Fruit fly (Drosophila melanogaster) whole organism, embryonic: Measurements from ENCODE around the gene Not10.

Experiments used
- Abd-B ChIP-seq: fragments of 200-800 bp; sonication (Bioruptor generic); optimal IDR thresholded peaks from 2 replicates; lab custom pipeline; 2018; ENCODE audit warnings: missing biosample characterization, mild to moderate bottlenecking, missing genetic modification characterization, moderate library complexity
- CG13424 ChIP-seq: fragments of 200-800 bp; sonication (Bioruptor generic); optimal IDR thresholded peaks from 2 replicates; lab custom pipeline; 2019; ENCODE audit warnings: missing biosample characterization, mild to moderate bottlenecking, missing genetic modification characterization, moderate library complexity
- CG14014 ChIP-seq: fragments of 200-800 bp; sonication (Bioruptor generic); IDR thresholded peaks from 2 replicates; pipeline ENCODE4 v1.3.6; 2022; ENCODE audit warnings: missing biosample characterization, missing genetic modification characterization
- CG15269 ChIP-seq: fragments of 200-800 bp; sonication (Bioruptor generic); optimal IDR thresholded peaks from 2 replicates; lab custom pipeline; 2018; ENCODE audit warnings: missing biosample characterization, mild to moderate bottlenecking, missing genetic modification characterization, moderate library complexity
- CG1603 ChIP-seq: fragments of 200-800 bp; sonication (Bioruptor generic); optimal IDR thresholded peaks from 2 replicates; lab custom pipeline; 2019; ENCODE audit warnings: missing biosample characterization, mild to moderate bottlenecking, missing genetic modification characterization, moderate library complexity
- CG2889 ChIP-seq: fragments of 200-800 bp; sonication (Bioruptor generic); IDR thresholded peaks from 3 replicates; pipeline ENCODE4 v1.3.6; 2022; ENCODE audit warnings: missing biosample characterization, missing genetic modification characterization
- CG31224 ChIP-seq: fragments of 200-800 bp; sonication (Bioruptor generic); IDR thresholded peaks from 2 replicates; pipeline ENCODE4 v1.3.6; 2022; ENCODE audit warnings: missing biosample characterization, missing genetic modification characterization
- CG32532 ChIP-seq: fragments of 200-800 bp; sonication (Bioruptor generic); IDR thresholded peaks from 2 replicates; pipeline ENCODE4 v1.3.6; 2022; ENCODE audit warnings: missing biosample characterization, missing genetic modification characterization
- CG3407 ChIP-seq: fragments of 200-800 bp; sonication (Bioruptor generic); optimal IDR thresholded peaks from 2 replicates; lab custom pipeline; 2018; ENCODE audit warnings: missing biosample characterization, mild to moderate bottlenecking, missing genetic modification characterization
- CG4360 ChIP-seq: fragments of 200-800 bp; sonication (Bioruptor generic); IDR thresholded peaks from 2 replicates; pipeline ENCODE4 v1.3.6; 2022; ENCODE audit warnings: missing biosample characterization, missing genetic modification characterization
- CG4820 ChIP-seq: fragments of 200-800 bp; sonication (Bioruptor generic); optimal IDR thresholded peaks from 3 replicates; lab custom pipeline; 2016; ENCODE audit warnings: missing biosample characterization, missing genetic modification characterization
- CG4854 ChIP-seq: fragments of 200-800 bp; sonication (Bioruptor generic); optimal IDR thresholded peaks from 2 replicates; lab custom pipeline; 2016; ENCODE audit warnings: missing biosample characterization, missing genetic modification characterization, inconsistent platforms
- CG6272 ChIP-seq: fragments of 200-800 bp; sonication (Bioruptor generic); IDR thresholded peaks from 2 replicates; pipeline ENCODE4 v1.3.6; 2022; ENCODE audit warnings: missing biosample characterization, missing genetic modification characterization
- CG6765 ChIP-seq: fragments of 200-800 bp; sonication (Bioruptor generic); optimal IDR thresholded peaks from 3 replicates; lab custom pipeline; 2017; ENCODE audit warnings: missing biosample characterization, mild to moderate bottlenecking, missing genetic modification characterization
- CG8281 ChIP-seq: fragments of 200-800 bp; sonication (Bioruptor generic); optimal IDR thresholded peaks from 2 replicates; lab custom pipeline; 2018; ENCODE audit warnings: missing biosample characterization, mild to moderate bottlenecking, missing genetic modification characterization, moderate library complexity
- CG8290 ChIP-seq, 3 experiments: fragments of 200-800 bp; sonication (Bioruptor generic); optimal IDR thresholded peaks; 2 replicates each; lab custom pipeline; 2016 to 2019; ENCODE audit warnings: missing biosample characterization in 3 of 3, missing genetic modification characterization in 3 of 3, mild to moderate bottlenecking in 2 of 3, moderate library complexity in 1 of 3
- CG9215 ChIP-seq: fragments of 200-800 bp; sonication (Bioruptor generic); IDR thresholded peaks from 2 replicates; pipeline ENCODE4 v1.3.6; 2022; ENCODE audit warnings: missing biosample characterization, missing genetic modification characterization
- CHES-1-like ChIP-seq: fragments of 200-800 bp; sonication (Bioruptor generic); optimal IDR thresholded peaks from 2 replicates; lab custom pipeline; 2016; ENCODE audit warnings: missing biosample characterization, missing genetic modification characterization
- Dbx ChIP-seq: fragments of 200-800 bp; sonication (Bioruptor generic); IDR thresholded peaks from 3 replicates; pipeline ENCODE4 v1.3.6; 2022; ENCODE audit warnings: missing biosample characterization, missing genetic modification characterization
- Deaf1 ChIP-seq: fragments of 200-800 bp; optimal IDR thresholded peaks from 3 replicates; lab custom pipeline; 2019; ENCODE audit warnings: missing biosample characterization, mild to moderate bottlenecking, missing genetic modification characterization, moderate library complexity
- Dip2 ChIP-seq: fragments of 200-800 bp; sonication (Bioruptor generic); IDR thresholded peaks from 2 replicates; pipeline ENCODE4 v1.3.6; 2022; ENCODE audit warnings: missing biosample characterization, missing genetic modification characterization
- Hey ChIP-seq: fragments of 200-800 bp; sonication (Bioruptor generic); optimal IDR thresholded peaks from 3 replicates; lab custom pipeline; 2018; ENCODE audit warnings: missing biosample characterization, mild to moderate bottlenecking, missing genetic modification characterization
- Hmx ChIP-seq: fragments of 200-800 bp; sonication (Bioruptor generic); optimal IDR thresholded peaks from 2 replicates; lab custom pipeline; 2016; ENCODE audit warnings: missing biosample characterization, missing genetic modification characterization
- Hr78 ChIP-seq, 2 experiments: fragments of 200-800 bp in 1 of 2; fragments of >200 bp in 1 of 2; sonication (Bioruptor generic) in 1 of 2; optimal IDR thresholded peaks; 2 replicates each; lab custom pipeline; 2017 to 2019; ENCODE audit warnings: missing biosample characterization in 2 of 2, missing genetic modification characterization in 2 of 2, mild to moderate bottlenecking in 1 of 2, moderate library complexity in 1 of 2
- Lhr ChIP-seq: fragments of 200-800 bp; sonication (Bioruptor generic); optimal IDR thresholded peaks from 3 replicates; lab custom pipeline; 2017; ENCODE audit warnings: mild to moderate bottlenecking, missing biosample characterization, missing genetic modification reagents, missing genetic modification characterization
- NC2α ChIP-seq: fragments of 200-800 bp; sonication (Bioruptor generic); optimal IDR thresholded peaks from 2 replicates; lab custom pipeline; 2016; ENCODE audit warnings: missing biosample characterization, missing genetic modification characterization
- NfI ChIP-seq: fragments of 200-800 bp; sonication (Bioruptor generic); optimal IDR thresholded peaks from 3 replicates; lab custom pipeline; 2018; ENCODE audit warnings: missing biosample characterization, mild to moderate bottlenecking, missing genetic modification characterization, moderate library complexity
- Xbp1 ChIP-seq: fragments of 200-800 bp; sonication (Bioruptor generic); optimal IDR thresholded peaks from 3 replicates; lab custom pipeline; 2016; ENCODE audit warnings: missing biosample characterization, mild to moderate bottlenecking, missing genetic modification characterization
- ap ChIP-seq: fragments of 200-800 bp; sonication (Bioruptor generic); IDR thresholded peaks from 2 replicates; pipeline ENCODE4 v1.3.6; 2022; ENCODE audit warnings: missing biosample characterization, missing genetic modification characterization
- dimm ChIP-seq: fragments of 200-800 bp; sonication (Bioruptor generic); IDR thresholded peaks from 2 replicates; pipeline ENCODE4 v1.3.6; 2022; ENCODE audit warnings: missing biosample characterization, missing genetic modification characterization
- disco-r ChIP-seq: fragments of 200-800 bp; sonication (Bioruptor generic); optimal IDR thresholded peaks from 2 replicates; lab custom pipeline; 2016; ENCODE audit warnings: missing biosample characterization, missing genetic modification characterization
- dpn ChIP-seq, 2 experiments: fragments of 200-800 bp; sonication (Bioruptor generic); optimal IDR thresholded peaks; 3 replicates each; lab custom pipeline; 2016; ENCODE audit warnings: missing biosample characterization in 2 of 2, missing genetic modification characterization in 2 of 2
- en ChIP-seq: fragments of 200-800 bp; sonication (Bioruptor generic); optimal IDR thresholded peaks from 2 replicates; lab custom pipeline; 2016; ENCODE audit warnings: missing biosample characterization, missing genetic modification characterization
- exex ChIP-seq: fragments of 200-800 bp; sonication (Bioruptor generic); optimal IDR thresholded peaks from 4 replicates; lab custom pipeline; 2018; ENCODE audit warnings: missing biosample characterization, mild to moderate bottlenecking, missing genetic modification characterization, moderate library complexity
- fd3F ChIP-seq: fragments of 200-800 bp; sonication (Bioruptor generic); optimal IDR thresholded peaks from 2 replicates; lab custom pipeline; 2018; ENCODE audit warnings: missing biosample characterization, mild to moderate bottlenecking, missing genetic modification characterization, moderate library complexity
- gce ChIP-seq: fragments of 200-800 bp; sonication (Bioruptor generic); IDR thresholded peaks from 3 replicates; pipeline ENCODE4 v1.3.6; 2022; ENCODE audit warnings: missing biosample characterization, missing genetic modification characterization
- gcm ChIP-seq: fragments of 200-800 bp; sonication (Bioruptor generic); optimal IDR thresholded peaks from 2 replicates; lab custom pipeline; 2019; ENCODE audit warnings: missing biosample characterization, mild to moderate bottlenecking, missing genetic modification characterization, moderate library complexity
- gsb-n ChIP-seq: fragments of 200-800 bp; sonication (Bioruptor generic); optimal IDR thresholded peaks from 3 replicates; lab custom pipeline; 2018; ENCODE audit warnings: missing biosample characterization, mild to moderate bottlenecking, missing genetic modification characterization
- jumu ChIP-seq: fragments of 200-800 bp; sonication (Bioruptor generic); optimal IDR thresholded peaks from 3 replicates; lab custom pipeline; 2016; ENCODE audit warnings: missing biosample characterization, missing genetic modification characterization
- mam ChIP-seq: fragments of 200-800 bp; sonication (Bioruptor generic); optimal IDR thresholded peaks from 3 replicates; lab custom pipeline; 2016; ENCODE audit warnings: missing biosample characterization, missing genetic modification characterization
- oc ChIP-seq: fragments of 200-800 bp; sonication (Bioruptor generic); optimal IDR thresholded peaks from 2 replicates; lab custom pipeline; 2018; ENCODE audit warnings: missing biosample characterization, mild to moderate bottlenecking, missing genetic modification characterization, moderate library complexity
- pan ChIP-seq, 4 experiments: fragments of >200 bp in 3 of 4; fragments of 200-800 bp in 1 of 4; sonication (Bioruptor generic) in 1 of 4; optimal IDR thresholded peaks in 3 of 4; IDR thresholded peaks in 1 of 4; 2 replicates each; pipeline versions ENCODE4 v1.3.6 to Lab custom; 2017 to 2022; ENCODE audit warnings: missing biosample characterization in 2 of 4, missing genetic modification characterization in 2 of 4, mixed read lengths in 1 of 4
- ranshi ChIP-seq: fragments of 200-800 bp; sonication (Bioruptor generic); IDR thresholded peaks from 2 replicates; pipeline ENCODE4 v1.3.6; 2022; ENCODE audit warnings: missing biosample characterization, missing genetic modification characterization
- schlank ChIP-seq: fragments of 200-800 bp; sonication (Bioruptor generic); optimal IDR thresholded peaks from 2 replicates; lab custom pipeline; 2018; ENCODE audit warnings: missing biosample characterization, mild to moderate bottlenecking, missing genetic modification characterization
- seq ChIP-seq: fragments of 200-800 bp; sonication (Bioruptor generic); IDR thresholded peaks from 2 replicates; pipeline ENCODE4 v1.3.6; 2022; ENCODE audit warnings: missing biosample characterization, missing genetic modification characterization
- so ChIP-seq: fragments of 200-800 bp; sonication (Bioruptor generic); IDR thresholded peaks from 3 replicates; pipeline ENCODE4 v1.3.6; 2022; ENCODE audit warnings: missing biosample characterization, missing genetic modification characterization
- sob ChIP-seq: fragments of 200-800 bp; sonication (Bioruptor generic); IDR thresholded peaks from 2 replicates; pipeline ENCODE4 v1.3.6; 2022; ENCODE audit warnings: missing biosample characterization, missing genetic modification characterization
- stc ChIP-seq: fragments of 200-800 bp; sonication (Bioruptor generic); IDR thresholded peaks from 2 replicates; pipeline ENCODE4 v1.3.6; 2022; ENCODE audit warnings: missing biosample characterization, missing genetic modification characterization
- tll ChIP-seq, 2 experiments: fragments of 200-800 bp in 1 of 2; fragments of >200 bp in 1 of 2; sonication (Bioruptor generic) in 1 of 2; optimal IDR thresholded peaks; 2 replicates each; lab custom pipeline; 2017 to 2019; ENCODE audit warnings: missing biosample characterization in 2 of 2, missing genetic modification characterization in 2 of 2, mild to moderate bottlenecking in 1 of 2, moderate library complexity in 1 of 2
- trem ChIP-seq: fragments of 200-800 bp; optimal IDR thresholded peaks from 3 replicates; lab custom pipeline; 2019; ENCODE audit warnings: missing biosample characterization, mild to moderate bottlenecking, missing genetic modification characterization, moderate library complexity

Not10 gene

DNA sequence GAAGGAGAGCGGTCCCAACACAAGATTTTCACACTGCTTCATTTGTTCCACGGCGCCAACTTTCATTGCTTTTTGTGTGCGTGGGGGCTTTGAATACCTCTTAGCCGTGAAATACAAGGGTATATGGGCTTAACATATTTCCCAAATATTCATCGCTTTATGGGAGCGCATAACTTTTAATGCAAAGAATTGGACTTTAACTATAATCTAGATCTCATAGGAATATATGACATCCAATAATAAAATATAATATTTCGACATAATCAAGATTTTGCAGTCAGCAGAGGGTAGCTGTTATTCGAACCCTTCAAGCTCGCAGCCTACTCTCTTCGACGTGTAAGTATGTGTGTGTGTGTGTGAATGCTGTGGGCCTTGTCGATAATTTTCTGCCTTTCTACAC is 38.8 kb upstream of the Not10 start (continued):
- TF ChIP-seq CG4854: no peak
- no peak for TF ChIP-seq pan (optimal IDR thresholded peaks at IDR 0.05; lab: Kevin White, UChicago)
- peak in 1 of 2 experiments; percentile 45 for TF ChIP-seq pan (GFP tag; optimal IDR thresholded peaks at IDR 0.05 in 1 of 2, IDR thresholded peaks at IDR 0.05 in 1 of 2)
- TF ChIP-seq fd3F (GFP tag; lab: Kevin White, UChicago): no peak
- no peak for TF ChIP-seq CG9215 (GFP tag; lab: Robert Waterston, UW)
- 0 out of 3 replicates have a peak, but pooled peaks have one; percentile 19 for TF ChIP-seq Dbx (GFP tag; lab: Robert Waterston, UW)
- peak in 1 of 2 experiments; percentile 11 for TF ChIP-seq dpn (GFP tag; optimal IDR thresholded peaks at IDR 0.05; lab: Kevin White, UChicago)
- no peak for TF ChIP-seq ap (GFP tag; lab: Robert Waterston, UW)
- no peak for TF ChIP-seq CG4360 (GFP tag; lab: Robert Waterston, UW)
- 0 out of 2 replicates have a peak, but pooled peaks have one; percentile 35 for TF ChIP-seq sob (GFP tag; lab: Robert Waterston, UW)
- TF ChIP-seq CG4820 (GFP tag; lab: Kevin White, UChicago): peak; percentile 25
- no peak for TF ChIP-seq Hey
- peak; percentile 39 for TF ChIP-seq Xbp1 (GFP tag; lab: Kevin White, UChicago)
- TF ChIP-seq CG6765: peak; percentile 6
- TF ChIP-seq CG8290 (GFP tag; optimal IDR thresholded peaks at IDR 0.05; lab: Kevin White, UChicago): no peak
- no peak for TF ChIP-seq CG8290 (tag; optimal IDR thresholded peaks at IDR 0.05; lab: Kevin White, UChicago)
- TF ChIP-seq disco-r (GFP tag; lab: Kevin White, UChicago): no peak
- TF ChIP-seq CG31224 (GFP tag; lab: Robert Waterston, UW): no peak
- no peak for TF ChIP-seq trem (tag; lab: Kevin White, UChicago)
- TF ChIP-seq Deaf1 (tag; lab: Kevin White, UChicago): no peak
- no peak for TF ChIP-seq CG3407 (GFP tag; lab: Kevin White, UChicago)
- no peak for TF ChIP-seq so (GFP tag; lab: Robert Waterston, UW)
- TF ChIP-seq gcm (GFP tag; lab: Kevin White, UChicago): no peak
- TF ChIP-seq CHES-1-like (GFP tag; lab: Kevin White, UChicago): no peak
- TF ChIP-seq CG14014 (GFP tag; lab: Robert Waterston, UW): 0 out of 2 replicates have a peak, but pooled peaks have one; percentile 17
- no peak for TF ChIP-seq CG6272 (GFP tag; lab: Robert Waterston, UW)
- no peak for TF ChIP-seq Lhr
- no peak for TF ChIP-seq CG8281 (tag; lab: Kevin White, UChicago)
- no peak for TF ChIP-seq ranshi (GFP tag; lab: Robert Waterston, UW)
- TF ChIP-seq CG13424 (tag; lab: Kevin White, UChicago): peak; percentile 24
- 0 out of 3 replicates have a peak, but pooled peaks have one; percentile 36 for TF ChIP-seq CG2889
- no peak for TF ChIP-seq en (GFP tag; lab: Kevin White, UChicago)
- TF ChIP-seq seq (GFP tag; lab: Robert Waterston, UW): peak; percentile 35; the same call in 1 of the 2 replicates
- TF ChIP-seq CG15269 (tag; lab: Kevin White, UChicago): peak; percentile 39
- TF ChIP-seq CG32532 (GFP tag; lab: Robert Waterston, UW): no peak
- TF ChIP-seq NfI: peak; percentile 7
- no peak for TF ChIP-seq Dip2 (GFP tag; lab: Robert Waterston, UW)
- no peak for TF ChIP-seq dimm (GFP tag; lab: Robert Waterston, UW)
- TF ChIP-seq Abd-B: peak; percentile 35
- no peak for TF ChIP-seq exex (tag; lab: Kevin White, UChicago)
- TF ChIP-seq jumu (GFP tag; lab: Kevin White, UChicago): no peak
- TF ChIP-seq schlank (tag; lab: Kevin White, UChicago): no peak
- TF ChIP-seq Hmx (GFP tag; lab: Kevin White, UChicago): no peak
- TF ChIP-seq CG1603 (tag; lab: Kevin White, UChicago): peak; percentile 16
- peak; percentile 51; the same call in 1 of the 2 replicates for TF ChIP-seq stc
- TF ChIP-seq gsb-n: no peak
- TF ChIP-seq Hr78 (GFP tag; optimal IDR thresholded peaks at IDR 0.05; lab: Kevin White, UChicago): no peak
- TF ChIP-seq NC2α (GFP tag; lab: Kevin White, UChicago): no peak
- no peak for TF ChIP-seq tll (GFP tag; optimal IDR thresholded peaks at IDR 0.05; lab: Kevin White, UChicago)
- no peak for TF ChIP-seq gce
- no peak for TF ChIP-seq mam (GFP tag; lab: Kevin White, UChicago)
- no peak for TF ChIP-seq oc (tag; lab: Kevin White, UChicago)
